Worm (Caenorhabditis elegans) whole organism, L3 larva: ENCODE data around the gene gcy-11.

Source experiments
- ZK546.5 ChIP-seq: sonication (generic microtip); optimal IDR thresholded peaks from 2 replicates; lab custom pipeline; 2017; ENCODE audit warnings: missing biosample characterization, missing genetic modification characterization
- aly-2 ChIP-seq: fragments of 150-350 bp; optimal IDR thresholded peaks from 2 replicates; lab custom pipeline; 2014; ENCODE audit warnings: missing biosample characterization, missing genetic modification characterization
- ama-1 ChIP-seq: fragments of 150-350 bp; optimal IDR thresholded peaks from 2 replicates; lab custom pipeline; 2018
- ceh-28 ChIP-seq: fragments of 150-350 bp; optimal IDR thresholded peaks from 2 replicates; lab custom pipeline; 2014; ENCODE audit warnings: missing biosample characterization, missing genetic modification reagents, missing genetic modification characterization
- ceh-82 ChIP-seq: fragments of 150-350 bp; optimal IDR thresholded peaks from 2 replicates; lab custom pipeline; 2014; ENCODE audit warnings: missing biosample characterization, missing genetic modification characterization
- ceh-9 ChIP-seq: sonication (generic microtip); optimal IDR thresholded peaks from 2 replicates; lab custom pipeline; 2018; ENCODE audit warnings: missing biosample characterization, missing genetic modification characterization
- daf-12 ChIP-seq: fragments of 150-350 bp; optimal IDR thresholded peaks from 2 replicates; lab custom pipeline; 2014; ENCODE audit warnings: missing biosample characterization, missing genetic modification reagents, missing genetic modification characterization
- egl-5 ChIP-seq: fragments of 150-350 bp; optimal IDR thresholded peaks from 2 replicates; lab custom pipeline; 2017; ENCODE audit warnings: missing biosample characterization, missing genetic modification reagents, missing genetic modification characterization, inconsistent platforms
- elt-1 ChIP-seq: fragments of 150-350 bp; optimal IDR thresholded peaks from 2 replicates; lab custom pipeline; 2014; ENCODE audit warnings: missing biosample characterization, missing genetic modification characterization
- elt-2 ChIP-seq: sonication (generic microtip); optimal IDR thresholded peaks from 2 replicates; lab custom pipeline; 2016; ENCODE audit warnings: missing genetic modification reagents, mild to moderate bottlenecking, missing genetic modification characterization, missing compliant biosample characterization
- elt-3 ChIP-seq, 3 experiments: fragments of 150-350 bp in 1 of 3; sonication (generic microtip) in 2 of 3; optimal IDR thresholded peaks; 2 replicates in 2 of 3; 4 replicates in 1 of 3; lab custom pipeline; 2014 to 2017; ENCODE audit warnings: missing biosample characterization in 3 of 3, missing genetic modification characterization in 3 of 3
- eor-1 ChIP-seq, 2 experiments: fragments of 150-350 bp; optimal IDR thresholded peaks; 2 replicates each; lab custom pipeline; 2014 to 2018; ENCODE audit warnings: missing biosample characterization in 2 of 2, missing genetic modification characterization in 2 of 2
- fkh-10 ChIP-seq: sonication (generic microtip); optimal IDR thresholded peaks from 2 replicates; lab custom pipeline; 2017; ENCODE audit warnings: missing biosample characterization, missing genetic modification reagents, missing genetic modification characterization
- fkh-2 ChIP-seq: fragments of 150-350 bp; optimal IDR thresholded peaks from 2 replicates; lab custom pipeline; 2014; ENCODE audit warnings: missing biosample characterization, missing genetic modification reagents, missing genetic modification characterization
- hmg-11 ChIP-seq: sonication (generic microtip); optimal IDR thresholded peaks from 2 replicates; lab custom pipeline; 2016; ENCODE audit warnings: missing genetic modification characterization, missing compliant biosample characterization
- jun-1 ChIP-seq: fragments of 150-350 bp; optimal IDR thresholded peaks from 2 replicates; lab custom pipeline; 2014; ENCODE audit warnings: missing biosample characterization, missing genetic modification reagents, missing genetic modification characterization
- lin-15B ChIP-seq: fragments of 150-350 bp; optimal IDR thresholded peaks from 2 replicates; lab custom pipeline; 2014; ENCODE audit warnings: missing biosample characterization, missing genetic modification characterization
- lin-39 ChIP-seq: fragments of 150-350 bp; optimal IDR thresholded peaks from 2 replicates; lab custom pipeline; 2018; ENCODE audit warnings: missing biosample characterization, missing genetic modification reagents, missing genetic modification characterization
- lsy-12 ChIP-seq: sonication (generic microtip); optimal IDR thresholded peaks from 2 replicates; lab custom pipeline; 2016; ENCODE audit warnings: mild to moderate bottlenecking, missing genetic modification characterization, missing compliant biosample characterization
- mdl-1 ChIP-seq: fragments of 150-350 bp; optimal IDR thresholded peaks from 2 replicates; lab custom pipeline; 2014; ENCODE audit warnings: missing biosample characterization, missing genetic modification characterization
- mml-1 ChIP-seq: fragments of 150-350 bp; sonication (generic microtip); optimal IDR thresholded peaks from 3 replicates; lab custom pipeline; 2014; ENCODE audit warnings: missing biosample characterization, missing genetic modification characterization
- nhr-11 ChIP-seq: fragments of 150-350 bp; optimal IDR thresholded peaks from 2 replicates; lab custom pipeline; 2014; ENCODE audit warnings: missing biosample characterization, missing genetic modification characterization
- nhr-23 ChIP-seq: fragments of 150-350 bp; optimal IDR thresholded peaks from 2 replicates; lab custom pipeline; 2014; ENCODE audit warnings: missing biosample characterization, missing genetic modification reagents, missing genetic modification characterization
- nhr-25 ChIP-seq: sonication (generic microtip); optimal IDR thresholded peaks from 2 replicates; lab custom pipeline; 2017; ENCODE audit warnings: missing biosample characterization, missing genetic modification characterization
- nhr-43 ChIP-seq: sonication (generic microtip); optimal IDR thresholded peaks from 2 replicates; lab custom pipeline; 2016; ENCODE audit warnings: mild to moderate bottlenecking, missing genetic modification characterization, missing compliant biosample characterization; ENCODE audit not compliant: poor library complexity, severe bottlenecking
- nhr-76 ChIP-seq: fragments of 150-350 bp; sonication (generic microtip); optimal IDR thresholded peaks from 5 replicates; lab custom pipeline; 2014; ENCODE audit warnings: missing biosample characterization, missing genetic modification characterization
- pha-4 ChIP-seq: fragments of 150-350 bp; optimal IDR thresholded peaks from 2 replicates; lab custom pipeline; 2014; ENCODE audit warnings: missing biosample characterization, missing genetic modification reagents, missing genetic modification characterization
- pqm-1 ChIP-seq: fragments of 150-350 bp; optimal IDR thresholded peaks from 2 replicates; lab custom pipeline; 2017; ENCODE audit warnings: missing biosample characterization, missing genetic modification characterization, inconsistent platforms
- skn-1 ChIP-seq: fragments of 150-350 bp; optimal IDR thresholded peaks from 2 replicates; lab custom pipeline; 2014; ENCODE audit warnings: missing biosample characterization, missing genetic modification characterization
- snpc-4 ChIP-seq: fragments of 150-350 bp; optimal IDR thresholded peaks from 2 replicates; lab custom pipeline; 2014; ENCODE audit warnings: missing biosample characterization, missing genetic modification characterization
- tbx-2 ChIP-seq: sonication (generic microtip); optimal IDR thresholded peaks from 2 replicates; lab custom pipeline; 2016; ENCODE audit warnings: mild to moderate bottlenecking, missing genetic modification characterization, missing compliant biosample characterization
- unc-39 ChIP-seq: sonication (generic microtip); optimal IDR thresholded peaks from 4 replicates; lab custom pipeline; 2017; ENCODE audit warnings: missing biosample characterization, missing genetic modification characterization
- unc-62 ChIP-seq: fragments of 150-350 bp; sonication (generic microtip); optimal IDR thresholded peaks from 4 replicates; lab custom pipeline; 2014; ENCODE audit warnings: missing biosample characterization, missing genetic modification reagents, missing genetic modification characterization
- zag-1 ChIP-seq: fragments of 150-350 bp; optimal IDR thresholded peaks from 2 replicates; lab custom pipeline; 2014; ENCODE audit warnings: missing biosample characterization, missing genetic modification characterization
- ztf-11 ChIP-seq: fragments of 150-350 bp; optimal IDR thresholded peaks from 2 replicates; lab custom pipeline; 2014; ENCODE audit warnings: missing biosample characterization, missing genetic modification characterization

Gene gcy-11

ce11 chrX:17045529-17045928, 9.9 kb downstream of the gcy-11 start, which contains the start of gene C30G4.2:
C30G4.2 (minus strand) TSS chrX:17045629.
- no peak for TF ChIP-seq nhr-76
- no peak for TF ChIP-seq daf-12
- no peak for TF ChIP-seq unc-39 (tag; lab: Kevin White, UChicago)
- no peak for TF ChIP-seq nhr-23
- TF ChIP-seq pha-4 (tag; lab: Kevin White, UChicago): no peak
- TF ChIP-seq jun-1: no peak
- TF ChIP-seq ZK546.5 (tag; lab: Kevin White, UChicago): no peak
- TF ChIP-seq nhr-25 (tag; lab: Kevin White, UChicago): no peak
- no peak for TF ChIP-seq pqm-1 (tag; lab: Kevin White, UChicago)
- TF ChIP-seq skn-1: no peak
- TF ChIP-seq hmg-11: no peak
- no peak for TF ChIP-seq elt-3 (tag; optimal IDR thresholded peaks at IDR 0.05; lab: Kevin White, UChicago)
- TF ChIP-seq fkh-10: no peak
- TF ChIP-seq mdl-1 (tag; lab: Kevin White, UChicago): no peak
- no peak for TF ChIP-seq egl-5 (tag; lab: Kevin White, UChicago)
- no peak for TF ChIP-seq aly-2 (tag; lab: Kevin White, UChicago)
- no peak for TF ChIP-seq ceh-9 (tag; lab: Kevin White, UChicago)
- TF ChIP-seq tbx-2 (tag; lab: Kevin White, UChicago): no peak

- TF ChIP-seq elt-2 (no peak), nhr-11 (tag; lab: Kevin White, UChicago) (peak; percentile 33), nhr-43 (tag; lab: Kevin White, UChicago) (no peak), egl-5 (tag; lab: Kevin White, UChicago) (peak; percentile 48), lin-39 (tag; lab: Kevin White, UChicago) (peak; percentile 46), jun-1 (no peak), nhr-25 (tag; lab: Kevin White, UChicago) (no peak), ceh-9 (tag; lab: Kevin White, UChicago) (no peak), ceh-28 (tag; lab: Kevin White, UChicago) (no peak), lsy-12 (tag; lab: Kevin White, UChicago) (no peak), lin-15B (tag; lab: Kevin White, UChicago) (no peak)
- TF ChIP-seq, all 47 proteins: peak for 3
Observed at ce11 chrX:17042946-17043345, 12.4 kb downstream of the gcy-11 start, which contains the start of gene F35B3.7. F35B3.7 (minus strand) TSS chrX:17043078.

- TF ChIP-seq nhr-43 (tag; lab: Kevin White, UChicago) (no peak), aly-2 (tag; lab: Kevin White, UChicago) (no peak), ztf-11 (tag; lab: Kevin White, UChicago) (no peak), unc-62 (no peak), ceh-82 (no peak), ceh-28 (tag; lab: Kevin White, UChicago) (no peak), lsy-12 (tag; lab: Kevin White, UChicago) (no peak), fkh-2 (tag; lab: Kevin White, UChicago) (no peak), daf-12 (no peak), jun-1 (no peak), snpc-4 (tag; lab: Kevin White, UChicago) (no peak), ama-1 (no peak), skn-1 (no peak), nhr-23 (no peak), mml-1 (tag; lab: Kevin White, UChicago) (no peak), fkh-10 (no peak), elt-1 (tag; lab: Kevin White, UChicago) (no peak), lin-15B (tag; lab: Kevin White, UChicago) (no peak)
Observed at ce11 chrX:17041571-17041970, 13.8 kb downstream of the gcy-11 start.

- no peak for TF ChIP-seq eor-1 (tag; optimal IDR thresholded peaks at IDR 0.05; lab: Kevin White, UChicago)
- TF ChIP-seq nhr-25 (tag; lab: Kevin White, UChicago): peak; percentile 4
Observed at ce11 chrX:17038616-17039015, 16.8 kb downstream of the gcy-11 start.

ce11 chrX:17034773-17035172, 20.6 kb downstream of the gcy-11 start:
- no peak for TF ChIP-seq mml-1 (tag; lab: Kevin White, UChicago)
- no peak for TF ChIP-seq ama-1
- peak; percentile 53 for TF ChIP-seq nhr-23
- TF ChIP-seq zag-1: no peak
- no peak for TF ChIP-seq skn-1
- TF ChIP-seq unc-39 (tag; lab: Kevin White, UChicago): no peak
